Fruit fly (Drosophila melanogaster) whole organism, pupa: ENCODE data around the gene CG4101.

ENCODE experiments used
- CG10348 ChIP-seq: fragments of 200-800 bp; sonication (Bioruptor generic); IDR thresholded peaks from 2 replicates; pipeline ENCODE4 v1.3.6; 2022; ENCODE audit warnings: missing biosample characterization, missing genetic modification characterization
- CG12605 ChIP-seq: fragments of 200-800 bp; sonication (Bioruptor generic); IDR thresholded peaks from 2 replicates; pipeline ENCODE4 v1.3.6; 2022; ENCODE audit warnings: missing biosample characterization, missing genetic modification characterization
- CG13204 ChIP-seq: fragments of 200-800 bp; sonication (Bioruptor generic); optimal IDR thresholded peaks from 2 replicates; lab custom pipeline; 2018; ENCODE audit warnings: missing biosample characterization, mild to moderate bottlenecking, missing genetic modification characterization, moderate library complexity
- CG14655 ChIP-seq: fragments of 200-800 bp; sonication (Bioruptor generic); optimal IDR thresholded peaks from 3 replicates; lab custom pipeline; 2017; ENCODE audit warnings: mild to moderate bottlenecking, missing biosample characterization, missing genetic modification reagents, missing genetic modification characterization
- CG15710 ChIP-seq: fragments of 200-800 bp; sonication (Bioruptor generic); optimal IDR thresholded peaks from 2 replicates; lab custom pipeline; 2018; ENCODE audit warnings: missing biosample characterization, mild to moderate bottlenecking, missing genetic modification characterization, moderate library complexity
- CG17806 ChIP-seq: fragments of 200-800 bp; sonication (Bioruptor generic); optimal IDR thresholded peaks from 2 replicates; lab custom pipeline; 2018; ENCODE audit warnings: missing biosample characterization, mild to moderate bottlenecking, missing genetic modification characterization, moderate library complexity
- CG32121 ChIP-seq: fragments of 200-800 bp; sonication (Bioruptor generic); IDR thresholded peaks from 2 replicates; pipeline ENCODE4 v1.3.6; 2022; ENCODE audit warnings: missing biosample characterization, missing genetic modification characterization
- CG34367 ChIP-seq: fragments of 200-800 bp; sonication (Bioruptor generic); optimal IDR thresholded peaks from 2 replicates; lab custom pipeline; 2018; ENCODE audit warnings: missing biosample characterization, mild to moderate bottlenecking, missing genetic modification characterization
- CG4496 ChIP-seq: fragments of 200-800 bp; sonication (Bioruptor generic); IDR thresholded peaks from 3 replicates; pipeline ENCODE4 v1.3.6; 2022; ENCODE audit warnings: missing biosample characterization, missing genetic modification characterization
- CG8159 ChIP-seq: fragments of 200-800 bp; sonication (Bioruptor generic); optimal IDR thresholded peaks from 3 replicates; lab custom pipeline; 2018; ENCODE audit warnings: missing biosample characterization, mild to moderate bottlenecking, missing genetic modification characterization, moderate library complexity
- CG8301 ChIP-seq: fragments of 200-800 bp; sonication (Bioruptor generic); optimal IDR thresholded peaks from 2 replicates; lab custom pipeline; 2018; ENCODE audit warnings: missing biosample characterization, mild to moderate bottlenecking, missing genetic modification characterization
- CG9948 ChIP-seq: fragments of 200-800 bp; sonication (Bioruptor generic); optimal IDR thresholded peaks from 2 replicates; lab custom pipeline; 2018; ENCODE audit warnings: missing biosample characterization, mild to moderate bottlenecking, missing genetic modification characterization, moderate library complexity
- D1 ChIP-seq: fragments of 200-800 bp; sonication (Bioruptor generic); optimal IDR thresholded peaks from 2 replicates; lab custom pipeline; 2018; ENCODE audit warnings: missing biosample characterization, mild to moderate bottlenecking, missing genetic modification characterization, moderate library complexity
- EcR ChIP-seq: fragments of 200-800 bp; sonication (Bioruptor generic); optimal IDR thresholded peaks from 3 replicates; lab custom pipeline; 2019; ENCODE audit warnings: missing biosample characterization, missing genetic modification characterization, mild to moderate bottlenecking, moderate library complexity, missing genetic modification reagents
- Ets98B ChIP-seq: fragments of 200-800 bp; sonication (Bioruptor generic); IDR thresholded peaks from 2 replicates; pipeline ENCODE4 v1.3.6; 2022; ENCODE audit warnings: missing biosample characterization, missing genetic modification characterization
- Pif1A ChIP-seq: fragments of 200-800 bp; sonication (Bioruptor generic); optimal IDR thresholded peaks from 3 replicates; lab custom pipeline; 2016; ENCODE audit warnings: missing biosample characterization, missing genetic modification characterization
- Pif1B ChIP-seq: fragments of 200-800 bp; sonication (Bioruptor generic); optimal IDR thresholded peaks from 3 replicates; lab custom pipeline; 2016; ENCODE audit warnings: missing biosample characterization, missing genetic modification characterization
- Snoo ChIP-seq: fragments of 200-800 bp; sonication (Bioruptor generic); optimal IDR thresholded peaks from 3 replicates; lab custom pipeline; 2017; ENCODE audit warnings: missing biosample characterization, mild to moderate bottlenecking, missing genetic modification characterization, inconsistent platforms
- fd96Ca ChIP-seq: fragments of 200-800 bp; sonication (Bioruptor generic); IDR thresholded peaks from 3 replicates; pipeline ENCODE4 v1.3.6; 2022; ENCODE audit warnings: missing biosample characterization, missing genetic modification characterization
- gl ChIP-seq: fragments of 200-800 bp; sonication (Bioruptor generic); optimal IDR thresholded peaks from 2 replicates; lab custom pipeline; 2018; ENCODE audit warnings: missing biosample characterization, mild to moderate bottlenecking, missing genetic modification characterization
- rn ChIP-seq: fragments of 200-800 bp; sonication (Bioruptor generic); IDR thresholded peaks from 2 replicates; pipeline ENCODE4 v1.3.6; 2022; ENCODE audit warnings: missing biosample characterization, missing genetic modification characterization

The CG4101 gene

dm6 chr3L:16647578-16648113 is 35.4 kb downstream of the CG4101 start, which contains the start of gene Abl:
Gene Abl (minus strand): TSS chr3L:16647882.
- TF ChIP-seq CG17806 (tag; lab: Kevin White, UChicago) (no peak), EcR (peak; percentile 33), D1 (peak; percentile 20), gl (tag; lab: Kevin White, UChicago) (peak; percentile 38), Ets98B (GFP tag; lab: Robert Waterston, UW) (peak; percentile 65), Pif1A (GFP tag; lab: Kevin White, UChicago) (no peak), fd96Ca (no peak), CG8301 (tag; lab: Kevin White, UChicago) (no peak), CG14655 (GFP tag; lab: Kevin White, UChicago) (peak; percentile 29), CG4496 (0 out of 3 replicates have a peak, but pooled peaks have one; percentile 30), Snoo (tag; lab: Kevin White, UChicago) (peak; percentile 28), CG34367 (tag; lab: Kevin White, UChicago) (no peak), CG12605 (GFP tag; lab: Robert Waterston, UW) (peak; percentile 72), CG8159 (peak; percentile 42), CG10348 (GFP tag; lab: Robert Waterston, UW) (no peak), rn (GFP tag; lab: Robert Waterston, UW) (no peak), CG32121 (GFP tag; lab: Robert Waterston, UW) (peak; percentile 29; the same call in 1 of the 2 replicates), CG15710 (no peak), CG9948 (tag; lab: Kevin White, UChicago) (no peak), CG13204 (peak; percentile 47), Pif1B (GFP tag; lab: Kevin White, UChicago) (no peak)

dm6 chr3L:16650078-16650477 is 37.8 kb downstream of the CG4101 start:
- TF ChIP-seq Snoo (tag; lab: Kevin White, UChicago) (no peak), CG17806 (tag; lab: Kevin White, UChicago) (no peak), CG13204 (no peak), CG8159 (no peak), CG12605 (GFP tag; lab: Robert Waterston, UW) (no peak), EcR (no peak), CG9948 (tag; lab: Kevin White, UChicago) (no peak), CG14655 (GFP tag; lab: Kevin White, UChicago) (no peak), CG15710 (no peak), gl (tag; lab: Kevin White, UChicago) (no peak), CG8301 (tag; lab: Kevin White, UChicago) (no peak), CG4496 (no peak), rn (GFP tag; lab: Robert Waterston, UW) (no peak), CG34367 (tag; lab: Kevin White, UChicago) (no peak), fd96Ca (no peak), D1 (no peak), CG32121 (GFP tag; lab: Robert Waterston, UW) (no peak), Ets98B (GFP tag; lab: Robert Waterston, UW) (no peak), Pif1B (GFP tag; lab: Kevin White, UChicago) (no peak)
- TF ChIP-seq, all 21 proteins: peak for 0

DNA sequence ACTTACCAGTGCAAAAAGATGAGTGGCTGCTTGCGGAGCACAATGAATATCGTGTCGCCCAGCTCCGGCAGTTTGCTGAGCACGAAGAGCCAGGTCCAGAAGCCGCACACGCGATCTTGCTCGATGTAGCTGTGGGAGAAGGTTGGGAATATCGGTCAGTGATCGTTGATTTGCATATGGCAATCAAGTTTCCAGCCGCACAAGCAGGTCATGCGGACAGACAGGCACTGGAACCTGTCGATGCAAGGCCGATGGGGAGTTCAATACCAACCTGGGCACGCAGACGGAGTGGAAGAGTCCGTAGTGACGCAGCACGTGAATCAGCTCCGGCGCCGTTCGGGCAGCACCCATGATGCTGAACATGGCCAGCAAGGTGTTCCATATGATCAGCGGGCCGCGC is 38.8 kb downstream of the CG4101 start:
- TF ChIP-seq EcR: peak; percentile 80
- TF ChIP-seq CG17806 (tag; lab: Kevin White, UChicago): no peak
- TF ChIP-seq, all 21 proteins: peak for 1

dm6 chr3L:16652531-16652930 is 40.2 kb downstream of the CG4101 start:
- TF ChIP-seq CG9948 (tag; lab: Kevin White, UChicago) (no peak), CG34367 (tag; lab: Kevin White, UChicago) (no peak), Snoo (tag; lab: Kevin White, UChicago) (no peak), CG17806 (tag; lab: Kevin White, UChicago) (no peak), CG15710 (no peak), CG14655 (GFP tag; lab: Kevin White, UChicago) (no peak), fd96Ca (no peak), CG13204 (no peak), Pif1A (GFP tag; lab: Kevin White, UChicago) (no peak), CG4496 (no peak), CG8301 (tag; lab: Kevin White, UChicago) (no peak), Pif1B (GFP tag; lab: Kevin White, UChicago) (no peak), EcR (no peak), gl (tag; lab: Kevin White, UChicago) (no peak), D1 (no peak), CG12605 (GFP tag; lab: Robert Waterston, UW) (no peak), CG32121 (GFP tag; lab: Robert Waterston, UW) (no peak), CG10348 (GFP tag; lab: Robert Waterston, UW) (no peak), Ets98B (GFP tag; lab: Robert Waterston, UW) (no peak), CG8159 (no peak)

DNA sequence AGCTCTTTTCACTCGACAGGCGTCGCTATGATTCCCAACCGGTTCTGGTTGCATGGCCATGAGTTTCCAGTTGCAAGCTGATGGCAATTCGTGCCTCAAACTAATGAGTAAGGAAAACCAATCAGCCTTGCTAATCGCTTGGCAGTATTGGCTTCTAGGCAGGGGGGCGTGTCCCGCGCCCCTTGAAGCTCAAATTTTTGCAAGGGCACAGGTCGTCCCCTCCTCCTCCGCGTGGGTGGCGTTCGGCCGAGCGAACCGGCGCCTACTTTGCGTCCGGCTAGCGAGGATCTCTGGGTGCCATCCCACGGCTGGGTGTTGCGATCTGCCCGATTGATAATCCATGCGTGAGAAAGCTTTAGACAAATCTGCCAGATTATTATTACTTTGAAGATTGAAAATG is 41.4 kb downstream of the CG4101 start:
- TF ChIP-seq CG9948 (tag; lab: Kevin White, UChicago): no peak
- TF ChIP-seq CG32121 (GFP tag; lab: Robert Waterston, UW): no peak
- no peak for TF ChIP-seq fd96Ca
- no peak for TF ChIP-seq CG17806 (tag; lab: Kevin White, UChicago)
- TF ChIP-seq CG4496: no peak
- TF ChIP-seq D1: no peak
- TF ChIP-seq Pif1B (GFP tag; lab: Kevin White, UChicago): no peak
- TF ChIP-seq CG8301 (tag; lab: Kevin White, UChicago): no peak
- TF ChIP-seq Ets98B (GFP tag; lab: Robert Waterston, UW): no peak
- TF ChIP-seq CG8159: no peak
- TF ChIP-seq, all 21 proteins: peak for 0

DNA sequence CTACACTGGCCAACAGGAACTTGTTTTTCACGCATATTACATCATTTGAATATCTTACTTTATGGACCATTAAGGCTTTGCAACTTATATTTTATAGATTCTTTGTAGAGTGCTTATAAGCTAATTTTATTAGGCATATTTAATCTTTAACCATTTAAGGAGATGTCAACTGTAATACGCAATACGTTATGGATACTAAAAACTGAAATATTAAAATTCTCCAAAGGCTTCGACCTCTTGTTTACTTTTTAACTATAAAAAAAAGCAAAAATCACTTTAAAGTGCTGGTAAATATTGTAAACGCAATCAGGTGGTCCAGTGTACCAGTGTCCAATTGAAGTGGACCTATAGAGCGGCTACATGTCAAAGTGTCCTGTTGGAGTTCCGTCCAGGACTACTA is 44.7 kb downstream of the CG4101 start:
- TF ChIP-seq D1 (no peak), CG8301 (tag; lab: Kevin White, UChicago) (peak; percentile 55), Pif1A (GFP tag; lab: Kevin White, UChicago) (no peak), Ets98B (GFP tag; lab: Robert Waterston, UW) (no peak), CG13204 (no peak), gl (tag; lab: Kevin White, UChicago) (no peak), CG12605 (GFP tag; lab: Robert Waterston, UW) (no peak), Snoo (tag; lab: Kevin White, UChicago) (no peak), CG8159 (peak; percentile 51), CG9948 (tag; lab: Kevin White, UChicago) (peak; percentile 58), Pif1B (GFP tag; lab: Kevin White, UChicago) (no peak), CG10348 (GFP tag; lab: Robert Waterston, UW) (no peak), EcR (no peak), CG15710 (peak; percentile 21), CG32121 (GFP tag; lab: Robert Waterston, UW) (no peak), CG4496 (no peak), CG17806 (tag; lab: Kevin White, UChicago) (peak; percentile 25), CG14655 (GFP tag; lab: Kevin White, UChicago) (peak; percentile 68), rn (GFP tag; lab: Robert Waterston, UW) (no peak), CG34367 (tag; lab: Kevin White, UChicago) (peak; percentile 6), fd96Ca (peak; percentile 11; the same call in 1 of the 3 replicates)
